Fruit fly (Drosophila melanogaster) whole organism, embryonic: ENCODE data around the gene lilli.

ENCODE experiments used
- Asciz ChIP-seq: fragments of 200-800 bp; sonication (Bioruptor generic); optimal IDR thresholded peaks from 2 replicates; lab custom pipeline; 2017; ENCODE audit warnings: missing biosample characterization, mild to moderate bottlenecking, missing genetic modification characterization, missing genetic modification reagents
- CG1233 ChIP-seq: fragments of 200-800 bp; sonication (Bioruptor generic); optimal IDR thresholded peaks from 4 replicates; lab custom pipeline; 2018; ENCODE audit warnings: missing biosample characterization, mild to moderate bottlenecking, missing genetic modification characterization
- CG15514 ChIP-seq: fragments of 200-800 bp; sonication (Bioruptor generic); optimal IDR thresholded peaks from 3 replicates; lab custom pipeline; 2017; ENCODE audit warnings: missing biosample characterization, missing genetic modification characterization, mild to moderate bottlenecking, moderate library complexity, missing genetic modification reagents
- CG1832 ChIP-seq: fragments of 200-800 bp; sonication (Bioruptor generic); optimal IDR thresholded peaks from 2 replicates; lab custom pipeline; 2017; ENCODE audit warnings: missing biosample characterization, mild to moderate bottlenecking, missing genetic modification characterization, inconsistent platforms
- CG3065 ChIP-seq: fragments of 200-800 bp; sonication (Bioruptor generic); optimal IDR thresholded peaks from 2 replicates; lab custom pipeline; 2016; ENCODE audit warnings: missing biosample characterization, missing genetic modification characterization
- CG32532 ChIP-seq: fragments of 200-800 bp; sonication (Bioruptor generic); IDR thresholded peaks from 2 replicates; pipeline ENCODE4 v1.3.6; 2022; ENCODE audit warnings: missing biosample characterization, missing genetic modification characterization
- CG33213 ChIP-seq: fragments of 200-800 bp; sonication (Bioruptor generic); optimal IDR thresholded peaks from 3 replicates; lab custom pipeline; 2016; ENCODE audit warnings: missing biosample characterization, missing genetic modification characterization
- CG34422 ChIP-seq: fragments of 200-800 bp; sonication (Bioruptor generic); IDR thresholded peaks from 3 replicates; pipeline ENCODE4 v1.3.6; 2022; ENCODE audit warnings: missing biosample characterization, missing genetic modification characterization
- CG3847 ChIP-seq: fragments of 200-800 bp; sonication (Bioruptor generic); IDR thresholded peaks from 2 replicates; pipeline ENCODE4 v1.3.6; 2022; ENCODE audit warnings: missing biosample characterization, missing genetic modification characterization
- CG4854 ChIP-seq: fragments of 200-800 bp; sonication (Bioruptor generic); optimal IDR thresholded peaks from 2 replicates; lab custom pipeline; 2016; ENCODE audit warnings: missing biosample characterization, missing genetic modification characterization, inconsistent platforms
- CG6689 ChIP-seq: fragments of 200-800 bp; sonication (Bioruptor generic); IDR thresholded peaks from 2 replicates; pipeline ENCODE4 v1.3.6; 2022; ENCODE audit warnings: missing biosample characterization, missing genetic modification characterization
- CG6765 ChIP-seq: fragments of 200-800 bp; sonication (Bioruptor generic); optimal IDR thresholded peaks from 3 replicates; lab custom pipeline; 2017; ENCODE audit warnings: missing biosample characterization, mild to moderate bottlenecking, missing genetic modification characterization
- CG8944 ChIP-seq: fragments of 200-800 bp; sonication (Bioruptor generic); optimal IDR thresholded peaks from 3 replicates; lab custom pipeline; 2016; ENCODE audit warnings: missing biosample characterization, missing genetic modification characterization
- CG9215 ChIP-seq: fragments of 200-800 bp; sonication (Bioruptor generic); IDR thresholded peaks from 2 replicates; pipeline ENCODE4 v1.3.6; 2022; ENCODE audit warnings: missing biosample characterization, missing genetic modification characterization
- Camta ChIP-seq: fragments of 200-800 bp; sonication (Bioruptor generic); optimal IDR thresholded peaks from 2 replicates; lab custom pipeline; 2016; ENCODE audit warnings: missing biosample characterization, missing genetic modification characterization
- CkIIα-i1 ChIP-seq: fragments of 200-800 bp; sonication (Bioruptor generic); IDR thresholded peaks from 2 replicates; pipeline ENCODE4 v1.3.6; 2022; ENCODE audit warnings: missing biosample characterization, missing genetic modification characterization
- D19A ChIP-seq: fragments of 200-800 bp; optimal IDR thresholded peaks from 3 replicates; lab custom pipeline; 2019; ENCODE audit warnings: missing biosample characterization, mild to moderate bottlenecking, missing genetic modification characterization, moderate library complexity
- Dip3 ChIP-seq: fragments of 200-800 bp; sonication (Bioruptor generic); optimal IDR thresholded peaks from 3 replicates; lab custom pipeline; 2016; ENCODE audit warnings: missing biosample characterization, missing genetic modification characterization
- Fer1 ChIP-seq: fragments of 200-800 bp; sonication (Bioruptor generic); optimal IDR thresholded peaks from 2 replicates; lab custom pipeline; 2017; ENCODE audit warnings: missing biosample characterization, mild to moderate bottlenecking, missing genetic modification characterization
- HHEX ChIP-seq: fragments of 200-800 bp; sonication (Bioruptor generic); optimal IDR thresholded peaks from 3 replicates; lab custom pipeline; 2017; ENCODE audit warnings: missing biosample characterization, mild to moderate bottlenecking, missing genetic modification characterization, missing genetic modification reagents
- HLH3B ChIP-seq: fragments of 200-800 bp; sonication (Bioruptor generic); IDR thresholded peaks from 2 replicates; pipeline ENCODE4 v1.3.6; 2022; ENCODE audit warnings: missing biosample characterization, missing genetic modification characterization
- HLH4C ChIP-seq: fragments of 200-800 bp; sonication (Bioruptor generic); IDR thresholded peaks from 3 replicates; pipeline ENCODE4 v1.3.6; 2022; ENCODE audit warnings: missing biosample characterization, missing genetic modification characterization; ENCODE audit not compliant: partially characterized antibody
- HmgZ ChIP-seq: fragments of 200-800 bp; sonication (Bioruptor generic); optimal IDR thresholded peaks from 2 replicates; lab custom pipeline; 2018; ENCODE audit warnings: missing biosample characterization, mild to moderate bottlenecking, missing genetic modification characterization
- Lpt ChIP-seq: fragments of >200 bp; optimal IDR thresholded peaks from 2 replicates; lab custom pipeline; 2018; ENCODE audit warnings: missing biosample characterization, missing genetic modification characterization
- NK7.1 ChIP-seq: fragments of 200-800 bp; sonication (Bioruptor generic); optimal IDR thresholded peaks from 3 replicates; lab custom pipeline; 2016; ENCODE audit warnings: missing biosample characterization, missing genetic modification characterization
- Oli ChIP-seq: fragments of 200-800 bp; sonication (Bioruptor generic); optimal IDR thresholded peaks from 2 replicates; lab custom pipeline; 2018; ENCODE audit warnings: missing biosample characterization, mild to moderate bottlenecking, missing genetic modification characterization, moderate library complexity
- Ssrp ChIP-seq: fragments of 200-800 bp; sonication (Bioruptor generic); optimal IDR thresholded peaks from 2 replicates; lab custom pipeline; 2018; ENCODE audit warnings: missing biosample characterization, mild to moderate bottlenecking, missing genetic modification characterization, moderate library complexity
- Vsx1 ChIP-seq: fragments of 200-800 bp; sonication (Bioruptor generic); optimal IDR thresholded peaks from 2 replicates; lab custom pipeline; 2017; ENCODE audit warnings: missing biosample characterization, mild to moderate bottlenecking, missing genetic modification characterization, missing genetic modification reagents
- Xrp1 ChIP-seq: fragments of 200-800 bp; sonication (Bioruptor generic); IDR thresholded peaks from 2 replicates; pipeline ENCODE4 v1.3.6; 2022; ENCODE audit warnings: missing biosample characterization, missing genetic modification characterization
- ap ChIP-seq: fragments of 200-800 bp; sonication (Bioruptor generic); IDR thresholded peaks from 2 replicates; pipeline ENCODE4 v1.3.6; 2022; ENCODE audit warnings: missing biosample characterization, missing genetic modification characterization
- bowl ChIP-seq: fragments of 200-800 bp; sonication (Bioruptor generic); IDR thresholded peaks from 2 replicates; pipeline ENCODE4 v1.3.6; 2022; ENCODE audit warnings: missing biosample characterization, missing genetic modification characterization
- caup ChIP-seq: fragments of 200-800 bp; sonication (Bioruptor generic); optimal IDR thresholded peaks from 3 replicates; lab custom pipeline; 2017; ENCODE audit warnings: missing biosample characterization, mild to moderate bottlenecking, missing genetic modification characterization, moderate library complexity; ENCODE audit not compliant: severe bottlenecking
- crc ChIP-seq: fragments of 200-800 bp; sonication (Bioruptor generic); optimal IDR thresholded peaks from 2 replicates; lab custom pipeline; 2016; ENCODE audit warnings: missing biosample characterization, missing genetic modification characterization
- dm ChIP-seq: fragments of 200-800 bp; sonication (Bioruptor generic); optimal IDR thresholded peaks from 3 replicates; lab custom pipeline; 2016; ENCODE audit warnings: missing biosample characterization, missing genetic modification characterization
- fu2 ChIP-seq: fragments of 200-800 bp; sonication (Bioruptor generic); optimal IDR thresholded peaks from 2 replicates; lab custom pipeline; 2016; ENCODE audit warnings: missing biosample characterization, missing genetic modification characterization
- gsb ChIP-seq: fragments of 200-800 bp; sonication (Bioruptor generic); IDR thresholded peaks from 2 replicates; pipeline ENCODE4 v1.3.6; 2022; ENCODE audit warnings: missing biosample characterization, missing genetic modification characterization
- her ChIP-seq: fragments of 200-800 bp; sonication (Bioruptor generic); optimal IDR thresholded peaks from 2 replicates; lab custom pipeline; 2016; ENCODE audit warnings: missing biosample characterization, missing genetic modification characterization
- hth ChIP-seq: fragments of >200 bp; optimal IDR thresholded peaks from 2 replicates; lab custom pipeline; 2017; ENCODE audit warnings: inconsistent platforms
- jigr1 ChIP-seq: fragments of 200-800 bp; sonication (Bioruptor generic); IDR thresholded peaks from 3 replicates; pipeline ENCODE4 v1.3.6; 2022; ENCODE audit warnings: missing biosample characterization, missing genetic modification characterization
- mld ChIP-seq: fragments of 200-800 bp; sonication (Bioruptor generic); IDR thresholded peaks from 3 replicates; pipeline ENCODE4 v1.3.6; 2022; ENCODE audit warnings: missing biosample characterization, missing genetic modification characterization; ENCODE audit not compliant: partially characterized antibody
- nmo ChIP-seq: fragments of 200-800 bp; sonication (Bioruptor generic); optimal IDR thresholded peaks from 2 replicates; lab custom pipeline; 2018; ENCODE audit warnings: missing biosample characterization, mild to moderate bottlenecking, missing genetic modification characterization, moderate library complexity
- otp ChIP-seq: fragments of 200-800 bp; sonication (Bioruptor generic); IDR thresholded peaks from 3 replicates; pipeline ENCODE4, ENCODE4 v1.3.6; 2022; ENCODE audit warnings: missing biosample characterization, missing genetic modification characterization
- prd ChIP-seq, 3 experiments: fragments of >200 bp in 2 of 3; fragments of 200-800 bp in 1 of 3; sonication (Bioruptor generic) in 1 of 3; optimal IDR thresholded peaks in 2 of 3; IDR thresholded peaks in 1 of 3; 2 replicates in 2 of 3; 3 replicates in 1 of 3; pipeline versions ENCODE4 v1.3.6 to Lab custom; 2017 to 2022; ENCODE audit warnings: missing biosample characterization in 1 of 3, missing genetic modification characterization in 1 of 3
- pros ChIP-seq: fragments of 200-800 bp; sonication (Bioruptor generic); optimal IDR thresholded peaks from 3 replicates; lab custom pipeline; 2019; ENCODE audit warnings: missing biosample characterization, mild to moderate bottlenecking, missing genetic modification characterization, moderate library complexity
- pum ChIP-seq: fragments of 200-800 bp; sonication (Bioruptor generic); optimal IDR thresholded peaks from 2 replicates; lab custom pipeline; 2016; ENCODE audit warnings: missing biosample characterization, missing genetic modification characterization
- schlank ChIP-seq: fragments of 200-800 bp; sonication (Bioruptor generic); optimal IDR thresholded peaks from 2 replicates; lab custom pipeline; 2018; ENCODE audit warnings: missing biosample characterization, mild to moderate bottlenecking, missing genetic modification characterization
- sima ChIP-seq: fragments of 200-800 bp; sonication (Bioruptor generic); optimal IDR thresholded peaks from 2 replicates; lab custom pipeline; 2016; ENCODE audit warnings: missing biosample characterization, missing genetic modification characterization
- slou ChIP-seq: fragments of 200-800 bp; sonication (Bioruptor generic); optimal IDR thresholded peaks from 3 replicates; lab custom pipeline; 2016; ENCODE audit warnings: missing biosample characterization, missing genetic modification characterization
- sob ChIP-seq: fragments of 200-800 bp; sonication (Bioruptor generic); IDR thresholded peaks from 2 replicates; pipeline ENCODE4 v1.3.6; 2022; ENCODE audit warnings: missing biosample characterization, missing genetic modification characterization
- usp ChIP-seq: fragments of >200 bp; optimal IDR thresholded peaks from 2 replicates; lab custom pipeline; 2017; ENCODE audit warnings: missing biosample characterization, missing genetic modification characterization
- zfh1 ChIP-seq: fragments of 200-800 bp; sonication (Bioruptor generic); IDR thresholded peaks from 3 replicates; pipeline ENCODE4 v1.3.6; 2022; ENCODE audit warnings: missing biosample characterization, missing genetic modification characterization

The lilli gene

DNA sequence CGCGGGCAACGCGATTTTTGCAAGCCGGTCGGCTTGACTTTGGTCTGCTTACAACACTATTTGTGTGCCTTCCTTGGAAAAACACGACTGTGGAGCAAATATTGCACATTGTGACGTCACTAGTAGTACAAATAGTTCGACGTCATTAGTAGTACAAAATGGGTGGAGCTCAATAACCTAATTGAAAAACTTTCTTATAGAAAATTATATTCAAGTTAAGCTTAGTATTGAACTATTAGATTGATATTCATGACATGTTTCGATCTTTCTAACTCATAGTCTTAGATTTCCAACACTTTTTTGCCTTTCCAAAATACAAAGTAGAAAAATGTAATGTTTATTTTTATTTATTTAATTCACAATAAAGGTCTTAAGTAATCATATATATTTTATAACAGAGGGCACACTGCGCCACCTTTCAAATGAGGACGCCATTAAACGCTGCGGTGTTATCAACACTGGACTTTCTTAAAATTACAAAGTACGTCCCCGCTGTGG, 86.8 kb downstream of the lilli start, which contains the start of the genes Rrp1 and gammaTub23C (continued):
- TF ChIP-seq gsb (no peak; the same call in 1 of the 2 replicates), CG1233 (GFP tag; lab: Kevin White, UChicago) (peak; percentile 92), HLH4C (GFP tag; lab: Robert Waterston, UW) (no peak), CG33213 (GFP tag; lab: Kevin White, UChicago) (peak; percentile 34), crc (GFP tag; lab: Kevin White, UChicago) (no peak), CG3847 (GFP tag; lab: Robert Waterston, UW) (peak; percentile 89), Oli (tag; lab: Kevin White, UChicago) (peak; percentile 93), sob (peak; percentile 76; the same call in 1 of the 2 replicates), usp (GFP tag; lab: Kevin White, UChicago) (no peak), hth (lab: Kevin White, UChicago) (no peak), zfh1 (GFP tag; lab: Robert Waterston, UW) (peak; percentile 70), caup (GFP tag; lab: Kevin White, UChicago) (peak; percentile 87), HHEX (GFP tag; lab: Kevin White, UChicago) (peak; percentile 90), Vsx1 (no peak), jigr1 (GFP tag; lab: Robert Waterston, UW) (peak; percentile 84), bowl (no peak), slou (GFP tag; lab: Kevin White, UChicago) (peak; percentile 94), pum (GFP tag; lab: Kevin White, UChicago) (peak; percentile 74), CG15514 (peak; percentile 72), otp (GFP tag; lab: Robert Waterston, UW) (peak; percentile 46; the same call in 1 of the 3 replicates), CG4854 (GFP tag; lab: Kevin White, UChicago) (peak; percentile 76), Camta (peak; percentile 67), Fer1 (GFP tag; lab: Kevin White, UChicago) (peak; percentile 90), her (GFP tag; lab: Kevin White, UChicago) (peak; percentile 14), prd (optimal IDR thresholded peaks at IDR 0.05; lab: Kevin White, UChicago) (no peak), prd (GFP tag; IDR thresholded peaks at IDR 0.05; lab: Robert Waterston, UW) (peak; percentile 93), CG6765 (GFP tag; lab: Kevin White, UChicago) (peak; percentile 79), CG3065 (GFP tag; lab: Kevin White, UChicago) (peak; percentile 88), CkIIα-i1 (no peak), CG9215 (GFP tag; lab: Robert Waterston, UW) (peak; percentile 89), fu2 (GFP tag; lab: Kevin White, UChicago) (peak; percentile 63), Asciz (GFP tag; lab: Kevin White, UChicago) (peak; percentile 81), CG8944 (peak; percentile 63), Dip3 (GFP tag; lab: Kevin White, UChicago) (peak; percentile 81), Xrp1 (peak; percentile 88), CG32532 (peak; percentile 83), dm (GFP tag; lab: Kevin White, UChicago) (peak; percentile 40), mld (GFP tag; lab: Robert Waterston, UW) (no peak), sima (GFP tag; lab: Kevin White, UChicago) (no peak), CG34422 (GFP tag; lab: Robert Waterston, UW) (peak; percentile 74; the same call in 2 of the 3 replicates), CG1832 (GFP tag; lab: Kevin White, UChicago) (no peak), NK7.1 (GFP tag; lab: Kevin White, UChicago) (peak; percentile 50), schlank (tag; lab: Kevin White, UChicago) (peak; percentile 56), pros (GFP tag; lab: Kevin White, UChicago) (peak; percentile 47), D19A (tag; lab: Kevin White, UChicago) (peak; percentile 83), nmo (GFP tag; lab: Kevin White, UChicago) (peak; percentile 97), HmgZ (tag; lab: Kevin White, UChicago) (peak; percentile 78), CG6689 (GFP tag; lab: Robert Waterston, UW) (peak; percentile 100), ap (peak; percentile 47; the same call in 1 of the 2 replicates), Lpt (GFP tag; lab: Kevin White, UChicago) (no peak), HLH3B (GFP tag; lab: Robert Waterston, UW) (peak; percentile 80), Ssrp (tag; lab: Kevin White, UChicago) (peak; percentile 92)
